Fruit fly (Drosophila melanogaster) whole organism, embryonic: ENCODE results near the gene CG34300.
A peak's percentile ranks its signal among the peaks of the same experiment; 100 is the strongest.

Experiments
- Asciz ChIP-seq: fragments of 200-800 bp; sonication (Bioruptor generic); optimal IDR thresholded peaks from 2 replicates; lab custom pipeline; 2017; ENCODE audit warnings: missing biosample characterization, mild to moderate bottlenecking, missing genetic modification characterization, missing genetic modification reagents
- BEAF-32 ChIP-seq: fragments of 200-800 bp; sonication (Bioruptor generic); optimal IDR thresholded peaks from 3 replicates; lab custom pipeline; 2017; ENCODE audit warnings: missing biosample characterization, missing genetic modification characterization, mild to moderate bottlenecking, moderate library complexity, missing genetic modification reagents
- Blimp-1 ChIP-seq: fragments of 200-800 bp; sonication (Bioruptor generic); optimal IDR thresholded peaks from 3 replicates; lab custom pipeline; 2018; ENCODE audit warnings: missing biosample characterization, missing genetic modification characterization, mild to moderate bottlenecking, moderate library complexity, missing genetic modification reagents
- CG12219 ChIP-seq: fragments of 200-800 bp; sonication (Bioruptor generic); optimal IDR thresholded peaks from 3 replicates; lab custom pipeline; 2018; ENCODE audit warnings: missing biosample characterization, mild to moderate bottlenecking, missing genetic modification characterization
- CG13296 ChIP-seq: fragments of 200-800 bp; sonication (Bioruptor generic); optimal IDR thresholded peaks from 3 replicates; lab custom pipeline; 2018; ENCODE audit warnings: missing biosample characterization, mild to moderate bottlenecking, missing genetic modification characterization
- CG14441 ChIP-seq: fragments of 200-800 bp; sonication (Bioruptor generic); IDR thresholded peaks from 2 replicates; pipeline ENCODE4 v1.3.6; 2022; ENCODE audit warnings: missing biosample characterization, missing genetic modification characterization
- CG15601 ChIP-seq: fragments of 200-800 bp; sonication (Bioruptor generic); optimal IDR thresholded peaks from 3 replicates; lab custom pipeline; 2019; ENCODE audit warnings: missing biosample characterization, mild to moderate bottlenecking, missing genetic modification characterization, moderate library complexity
- CG15696 ChIP-seq: fragments of 200-800 bp; sonication (Bioruptor generic); optimal IDR thresholded peaks from 2 replicates; lab custom pipeline; 2019; ENCODE audit warnings: missing biosample characterization, mild to moderate bottlenecking, missing genetic modification characterization, moderate library complexity
- CG16863 ChIP-seq: fragments of 200-800 bp; sonication (Bioruptor generic); optimal IDR thresholded peaks from 3 replicates; lab custom pipeline; 2016; ENCODE audit warnings: missing biosample characterization, missing genetic modification characterization
- CG17359 ChIP-seq: fragments of 200-800 bp; sonication (Bioruptor generic); optimal IDR thresholded peaks from 3 replicates; lab custom pipeline; 2018; ENCODE audit warnings: missing biosample characterization, mild to moderate bottlenecking, missing genetic modification characterization, moderate library complexity
- CG2199 ChIP-seq: fragments of 200-800 bp; sonication (Bioruptor generic); IDR thresholded peaks from 3 replicates; pipeline ENCODE4 v1.3.6; 2022; ENCODE audit warnings: missing biosample characterization, missing genetic modification characterization
- CG3407 ChIP-seq: fragments of 200-800 bp; sonication (Bioruptor generic); optimal IDR thresholded peaks from 2 replicates; lab custom pipeline; 2018; ENCODE audit warnings: missing biosample characterization, mild to moderate bottlenecking, missing genetic modification characterization
- CG34224 ChIP-seq: fragments of 200-800 bp; sonication (Bioruptor generic); IDR thresholded peaks from 3 replicates; pipeline ENCODE4 v1.3.6; 2022; ENCODE audit warnings: missing biosample characterization, missing genetic modification characterization; ENCODE audit not compliant: partially characterized antibody
- CG4424 ChIP-seq: fragments of 200-800 bp; sonication (Bioruptor generic); optimal IDR thresholded peaks from 3 replicates; lab custom pipeline; 2016; ENCODE audit warnings: missing biosample characterization, missing genetic modification characterization
- CG4854 ChIP-seq: fragments of 200-800 bp; sonication (Bioruptor generic); optimal IDR thresholded peaks from 2 replicates; lab custom pipeline; 2016; ENCODE audit warnings: missing biosample characterization, missing genetic modification characterization, inconsistent platforms
- CG6254 ChIP-seq: fragments of 200-800 bp; sonication (Bioruptor generic); optimal IDR thresholded peaks from 3 replicates; lab custom pipeline; 2017; ENCODE audit warnings: mild to moderate bottlenecking, missing biosample characterization, missing genetic modification reagents, missing genetic modification characterization
- CG6272 ChIP-seq: fragments of 200-800 bp; sonication (Bioruptor generic); IDR thresholded peaks from 2 replicates; pipeline ENCODE4 v1.3.6; 2022; ENCODE audit warnings: missing biosample characterization, missing genetic modification characterization
- CG7357 ChIP-seq: fragments of 200-800 bp; sonication (Bioruptor generic); IDR thresholded peaks from 3 replicates; pipeline ENCODE4 v1.3.6; 2022; ENCODE audit warnings: missing biosample characterization, missing genetic modification characterization
- CG8478 ChIP-seq: fragments of >200 bp; optimal IDR thresholded peaks from 2 replicates; lab custom pipeline; 2018
- CG9817 ChIP-seq: fragments of 200-800 bp; sonication (Bioruptor generic); optimal IDR thresholded peaks from 2 replicates; lab custom pipeline; 2018; ENCODE audit warnings: missing biosample characterization, mild to moderate bottlenecking, missing genetic modification characterization, moderate library complexity
- CG9932 ChIP-seq: fragments of 200-800 bp; sonication (Bioruptor generic); IDR thresholded peaks from 2 replicates; pipeline ENCODE4 v1.3.6; 2022; ENCODE audit warnings: missing biosample characterization, missing genetic modification characterization
- CTCF ChIP-seq: fragments of 200-800 bp; sonication (Bioruptor generic); optimal IDR thresholded peaks from 2 replicates; lab custom pipeline; 2017; ENCODE audit warnings: missing biosample characterization, mild to moderate bottlenecking, missing genetic modification characterization, moderate library complexity
- Camta ChIP-seq: fragments of 200-800 bp; sonication (Bioruptor generic); optimal IDR thresholded peaks from 2 replicates; lab custom pipeline; 2016; ENCODE audit warnings: missing biosample characterization, missing genetic modification characterization
- Gsc ChIP-seq: fragments of 200-800 bp; sonication (Bioruptor generic); IDR thresholded peaks from 2 replicates; pipeline ENCODE4 v1.3.6; 2022; ENCODE audit warnings: missing biosample characterization, missing genetic modification characterization
- HHEX ChIP-seq: fragments of 200-800 bp; sonication (Bioruptor generic); optimal IDR thresholded peaks from 3 replicates; lab custom pipeline; 2017; ENCODE audit warnings: missing biosample characterization, mild to moderate bottlenecking, missing genetic modification characterization, missing genetic modification reagents
- Hey ChIP-seq: fragments of 200-800 bp; sonication (Bioruptor generic); optimal IDR thresholded peaks from 3 replicates; lab custom pipeline; 2018; ENCODE audit warnings: missing biosample characterization, mild to moderate bottlenecking, missing genetic modification characterization
- MESR4 ChIP-seq: fragments of 200-800 bp; sonication (Bioruptor generic); optimal IDR thresholded peaks from 2 replicates; lab custom pipeline; 2018; ENCODE audit warnings: missing biosample characterization, mild to moderate bottlenecking, missing genetic modification characterization, moderate library complexity
- Meics ChIP-seq: fragments of 200-800 bp; sonication (Bioruptor generic); optimal IDR thresholded peaks from 2 replicates; lab custom pipeline; 2017; ENCODE audit warnings: missing biosample characterization, mild to moderate bottlenecking, missing genetic modification characterization
- Mrtf ChIP-seq: fragments of 200-800 bp; sonication (Bioruptor generic); IDR thresholded peaks from 3 replicates; pipeline ENCODE4 v1.3.6; 2022; ENCODE audit warnings: missing biosample characterization, missing genetic modification characterization
- Side ChIP-seq: fragments of 200-800 bp; sonication (Bioruptor generic); optimal IDR thresholded peaks from 2 replicates; lab custom pipeline; 2016; ENCODE audit warnings: missing biosample characterization, missing genetic modification characterization
- cg ChIP-seq: fragments of 200-800 bp; sonication (Bioruptor generic); optimal IDR thresholded peaks from 3 replicates; lab custom pipeline; 2019; ENCODE audit warnings: missing biosample characterization, mild to moderate bottlenecking, missing genetic modification characterization, moderate library complexity
- crp ChIP-seq, 2 experiments: fragments of 200-800 bp; sonication (Bioruptor generic); optimal IDR thresholded peaks; 2 replicates in 1 of 2; 3 replicates in 1 of 2; lab custom pipeline; 2017; ENCODE audit warnings: missing biosample characterization in 2 of 2, missing genetic modification characterization in 2 of 2, mild to moderate bottlenecking in 1 of 2, moderate library complexity in 1 of 2
- dan ChIP-seq: fragments of 200-800 bp; sonication (Bioruptor generic); IDR thresholded peaks from 2 replicates; pipeline ENCODE4 v1.3.6; 2022; ENCODE audit warnings: missing biosample characterization, missing genetic modification characterization
- dimm ChIP-seq: fragments of 200-800 bp; sonication (Bioruptor generic); IDR thresholded peaks from 2 replicates; pipeline ENCODE4 v1.3.6; 2022; ENCODE audit warnings: missing biosample characterization, missing genetic modification characterization
- dysf ChIP-seq: fragments of 200-800 bp; sonication (Bioruptor generic); IDR thresholded peaks from 3 replicates; pipeline ENCODE4 v1.3.6; 2022; ENCODE audit warnings: missing biosample characterization, missing genetic modification characterization
- esg ChIP-seq: fragments of 200-800 bp; sonication (Bioruptor generic); conservative IDR thresholded peaks from 2 replicates; pipeline ENCODE4 v1.3.6; 2022; ENCODE audit warnings: missing biosample characterization, missing genetic modification characterization
- fd96Cb ChIP-seq: fragments of 200-800 bp; sonication (Bioruptor generic); optimal IDR thresholded peaks from 2 replicates; lab custom pipeline; 2018; ENCODE audit warnings: missing biosample characterization, mild to moderate bottlenecking, missing genetic modification characterization, moderate library complexity
- grau ChIP-seq: fragments of 200-800 bp; optimal IDR thresholded peaks from 3 replicates; lab custom pipeline; 2019; ENCODE audit warnings: missing biosample characterization, mild to moderate bottlenecking, missing genetic modification characterization, moderate library complexity
- ken ChIP-seq: fragments of 200-800 bp; sonication (Bioruptor generic); IDR thresholded peaks from 3 replicates; pipeline ENCODE4 v1.3.6; 2022; ENCODE audit warnings: missing biosample characterization, missing genetic modification characterization
- kni ChIP-seq: fragments of 200-800 bp; sonication (Bioruptor generic); optimal IDR thresholded peaks from 3 replicates; lab custom pipeline; 2017; ENCODE audit warnings: mild to moderate bottlenecking, missing biosample characterization, missing genetic modification reagents, missing genetic modification characterization
- lilli ChIP-seq: fragments of 200-800 bp; sonication (Bioruptor generic); optimal IDR thresholded peaks from 3 replicates; lab custom pipeline; 2016; ENCODE audit warnings: missing biosample characterization, missing genetic modification characterization
- salm ChIP-seq: fragments of 200-800 bp; sonication (Bioruptor generic); optimal IDR thresholded peaks from 2 replicates; lab custom pipeline; 2018; ENCODE audit warnings: missing biosample characterization, mild to moderate bottlenecking, missing genetic modification characterization
- scrt ChIP-seq: fragments of 200-800 bp; sonication (Bioruptor generic); optimal IDR thresholded peaks from 2 replicates; lab custom pipeline; 2018; ENCODE audit warnings: missing biosample characterization, mild to moderate bottlenecking, missing genetic modification characterization, moderate library complexity
- slou ChIP-seq: fragments of 200-800 bp; sonication (Bioruptor generic); optimal IDR thresholded peaks from 3 replicates; lab custom pipeline; 2016; ENCODE audit warnings: missing biosample characterization, missing genetic modification characterization
- tll ChIP-seq, 2 experiments: fragments of 200-800 bp in 1 of 2; fragments of >200 bp in 1 of 2; sonication (Bioruptor generic) in 1 of 2; optimal IDR thresholded peaks; 2 replicates each; lab custom pipeline; 2017 to 2019; ENCODE audit warnings: missing biosample characterization in 2 of 2, missing genetic modification characterization in 2 of 2, mild to moderate bottlenecking in 1 of 2, moderate library complexity in 1 of 2
- twi ChIP-seq: fragments of 200-800 bp; optimal IDR thresholded peaks from 2 replicates; lab custom pipeline; 2019; ENCODE audit warnings: missing biosample characterization, mild to moderate bottlenecking, missing genetic modification characterization, moderate library complexity
- tx ChIP-seq: fragments of 200-800 bp; sonication (Bioruptor generic); optimal IDR thresholded peaks from 2 replicates; lab custom pipeline; 2016; ENCODE audit warnings: missing biosample characterization, missing genetic modification characterization
- unpg ChIP-seq: fragments of 200-800 bp; sonication (Bioruptor generic); optimal IDR thresholded peaks from 3 replicates; lab custom pipeline; 2018; ENCODE audit warnings: missing biosample characterization, mild to moderate bottlenecking, missing genetic modification characterization, moderate library complexity
- vnd ChIP-seq: fragments of 200-800 bp; sonication (Bioruptor generic); IDR thresholded peaks from 3 replicates; pipeline ENCODE4 v1.3.6; 2022; ENCODE audit warnings: missing biosample characterization, missing genetic modification characterization; ENCODE audit not compliant: partially characterized antibody
- wek ChIP-seq: fragments of 200-800 bp; sonication (Bioruptor generic); optimal IDR thresholded peaks from 3 replicates; lab custom pipeline; 2018; ENCODE audit warnings: missing biosample characterization, mild to moderate bottlenecking, missing genetic modification characterization, moderate library complexity

CG34300 gene

dm6 chr3R:30325442-30326058 is 19.1 kb upstream of the CG34300 start (continued):
- TF ChIP-seq MESR4 (GFP tag; lab: Kevin White, UChicago) (no peak), crp (GFP tag; optimal IDR thresholded peaks at IDR 0.05; lab: Kevin White, UChicago) (no peak), CG15696 (tag; lab: Kevin White, UChicago) (no peak), CG2199 (GFP tag; lab: Robert Waterston, UW) (no peak), CG16863 (GFP tag; lab: Kevin White, UChicago) (no peak), Camta (GFP tag; lab: Kevin White, UChicago) (no peak), kni (GFP tag; lab: Kevin White, UChicago) (no peak), CG9817 (tag; lab: Kevin White, UChicago) (peak; percentile 4), tx (GFP tag; lab: Kevin White, UChicago) (no peak), Mrtf (GFP tag; lab: Robert Waterston, UW) (peak; percentile 32; the same call in 1 of the 3 replicates), CG4424 (GFP tag; lab: Kevin White, UChicago) (no peak), CG13296 (GFP tag; lab: Kevin White, UChicago) (peak; percentile 43), fd96Cb (tag; lab: Kevin White, UChicago) (no peak), CG14441 (peak; percentile 49; the same call in 1 of the 2 replicates), CG15601 (tag; lab: Kevin White, UChicago) (no peak), CG6272 (peak; percentile 37; the same call in 1 of the 2 replicates), Hey (no peak), HHEX (GFP tag; lab: Kevin White, UChicago) (peak; percentile 42), Meics (GFP tag; lab: Kevin White, UChicago) (peak; percentile 84), unpg (GFP tag; lab: Kevin White, UChicago) (no peak), CG12219 (GFP tag; lab: Kevin White, UChicago) (no peak), CG3407 (GFP tag; lab: Kevin White, UChicago) (no peak), CG4854 (GFP tag; lab: Kevin White, UChicago) (no peak), ken (GFP tag; lab: Robert Waterston, UW) (no peak), CG8478 (lab: Kevin White, UChicago) (no peak), twi (tag; lab: Kevin White, UChicago) (no peak), scrt (GFP tag; lab: Kevin White, UChicago) (peak; percentile 72), CG6254 (GFP tag; lab: Kevin White, UChicago) (no peak), wek (GFP tag; lab: Kevin White, UChicago) (no peak), cg (no peak), CG17359 (no peak), Gsc (no peak), dimm (GFP tag; lab: Robert Waterston, UW) (no peak), grau (tag; lab: Kevin White, UChicago) (peak; percentile 38), CG7357 (GFP tag; lab: Robert Waterston, UW) (no peak; the same call in 2 of the 3 replicates), tll (GFP tag; optimal IDR thresholded peaks at IDR 0.05; lab: Kevin White, UChicago) (no peak), Side (GFP tag; lab: Kevin White, UChicago) (no peak), salm (no peak), CG9932 (peak; percentile 47), Blimp-1 (no peak), esg (GFP tag; lab: Robert Waterston, UW) (no peak), dan (GFP tag; lab: Robert Waterston, UW) (no peak), CTCF (GFP tag; lab: Kevin White, UChicago) (no peak), Asciz (GFP tag; lab: Kevin White, UChicago) (no peak), vnd (no peak), BEAF-32 (no peak), CG34224 (GFP tag; lab: Robert Waterston, UW) (no peak), lilli (GFP tag; lab: Kevin White, UChicago) (peak; percentile 59), dysf (peak; percentile 69; the same call in 2 of the 3 replicates), slou (GFP tag; lab: Kevin White, UChicago) (no peak)
